Fruit fly (Drosophila melanogaster) whole organism, embryonic: Measurements from ENCODE around the gene CG32079.

ENCODE experiments used
- Aef1 ChIP-seq: fragments of 200-800 bp; sonication (Bioruptor generic); IDR thresholded peaks from 3 replicates; pipeline ENCODE4 v1.3.6; 2022; ENCODE audit warnings: missing biosample characterization, missing genetic modification characterization
- CG10267 ChIP-seq: fragments of 200-800 bp; sonication (Bioruptor generic); optimal IDR thresholded peaks from 2 replicates; lab custom pipeline; 2018; ENCODE audit warnings: missing biosample characterization, mild to moderate bottlenecking, missing genetic modification characterization, moderate library complexity
- CG11560 ChIP-seq: fragments of 200-800 bp; sonication (Bioruptor generic); IDR thresholded peaks from 3 replicates; pipeline ENCODE4 v1.3.6; 2022; ENCODE audit warnings: missing biosample characterization, missing genetic modification characterization
- CG11695 ChIP-seq: fragments of 200-800 bp; sonication (Bioruptor generic); IDR thresholded peaks from 3 replicates; pipeline ENCODE4 v1.3.6; 2022; ENCODE audit warnings: missing biosample characterization, missing genetic modification characterization
- CG11696 ChIP-seq: fragments of 200-800 bp; sonication (Bioruptor generic); IDR thresholded peaks from 2 replicates; pipeline ENCODE4 v1.3.6; 2022; ENCODE audit warnings: missing biosample characterization, missing genetic modification characterization
- CG12236 ChIP-seq: fragments of 200-800 bp; sonication (Bioruptor generic); optimal IDR thresholded peaks from 2 replicates; lab custom pipeline; 2016; ENCODE audit warnings: missing biosample characterization, missing genetic modification characterization
- CG15479 ChIP-seq: fragments of 200-800 bp; sonication (Bioruptor generic); optimal IDR thresholded peaks from 3 replicates; lab custom pipeline; 2019; ENCODE audit warnings: missing biosample characterization, mild to moderate bottlenecking, missing genetic modification characterization, moderate library complexity
- CG1603 ChIP-seq: fragments of 200-800 bp; sonication (Bioruptor generic); optimal IDR thresholded peaks from 2 replicates; lab custom pipeline; 2019; ENCODE audit warnings: missing biosample characterization, mild to moderate bottlenecking, missing genetic modification characterization, moderate library complexity
- CG1647 ChIP-seq: fragments of 200-800 bp; sonication (Bioruptor generic); optimal IDR thresholded peaks from 3 replicates; lab custom pipeline; 2016; ENCODE audit warnings: missing biosample characterization, missing genetic modification characterization
- CG16815 ChIP-seq: fragments of 200-800 bp; sonication (Bioruptor generic); optimal IDR thresholded peaks from 3 replicates; lab custom pipeline; 2017; ENCODE audit warnings: missing biosample characterization, mild to moderate bottlenecking, missing genetic modification characterization
- CG16863 ChIP-seq: fragments of 200-800 bp; sonication (Bioruptor generic); optimal IDR thresholded peaks from 3 replicates; lab custom pipeline; 2016; ENCODE audit warnings: missing biosample characterization, missing genetic modification characterization
- CG31224 ChIP-seq: fragments of 200-800 bp; sonication (Bioruptor generic); IDR thresholded peaks from 2 replicates; pipeline ENCODE4 v1.3.6; 2022; ENCODE audit warnings: missing biosample characterization, missing genetic modification characterization
- CG31388 ChIP-seq: fragments of 200-800 bp; sonication (Bioruptor generic); optimal IDR thresholded peaks from 2 replicates; lab custom pipeline; 2016; ENCODE audit warnings: missing biosample characterization, missing genetic modification characterization
- CG34422 ChIP-seq: fragments of 200-800 bp; sonication (Bioruptor generic); IDR thresholded peaks from 3 replicates; pipeline ENCODE4 v1.3.6; 2022; ENCODE audit warnings: missing biosample characterization, missing genetic modification characterization
- CG3838 ChIP-seq: fragments of 200-800 bp; sonication (Bioruptor generic); optimal IDR thresholded peaks from 3 replicates; lab custom pipeline; 2016; ENCODE audit warnings: missing biosample characterization, missing genetic modification characterization
- CG43689 ChIP-seq: fragments of 200-800 bp; sonication (Bioruptor generic); IDR thresholded peaks from 2 replicates; pipeline ENCODE4 v1.3.6; 2022; ENCODE audit warnings: missing biosample characterization, missing genetic modification characterization
- CG7556 ChIP-seq: fragments of 200-800 bp; sonication (Bioruptor generic); optimal IDR thresholded peaks from 2 replicates; lab custom pipeline; 2017; ENCODE audit warnings: missing biosample characterization, mild to moderate bottlenecking, missing genetic modification characterization
- Dad ChIP-seq: fragments of 200-800 bp; sonication (Bioruptor generic); optimal IDR thresholded peaks from 3 replicates; lab custom pipeline; 2016; ENCODE audit warnings: missing biosample characterization, missing genetic modification characterization
- Deaf1 ChIP-seq: fragments of 200-800 bp; optimal IDR thresholded peaks from 3 replicates; lab custom pipeline; 2019; ENCODE audit warnings: missing biosample characterization, mild to moderate bottlenecking, missing genetic modification characterization, moderate library complexity
- E2f2 ChIP-seq: fragments of 200-800 bp; sonication (Bioruptor generic); IDR thresholded peaks from 2 replicates; pipeline ENCODE4 v1.3.6; 2022; ENCODE audit warnings: missing biosample characterization, missing genetic modification characterization
- Fer2 ChIP-seq: fragments of 200-800 bp; sonication (Bioruptor generic); optimal IDR thresholded peaks from 2 replicates; lab custom pipeline; 2018; ENCODE audit warnings: missing biosample characterization, mild to moderate bottlenecking, missing genetic modification characterization, moderate library complexity
- Hmr ChIP-seq: fragments of 200-800 bp; sonication (Bioruptor generic); optimal IDR thresholded peaks from 3 replicates; lab custom pipeline; 2017; ENCODE audit warnings: mild to moderate bottlenecking, missing biosample characterization, missing genetic modification reagents, missing genetic modification characterization
- Hr51 ChIP-seq, 2 experiments: fragments of 200-800 bp; sonication (Bioruptor generic); optimal IDR thresholded peaks; 2 replicates in 1 of 2; 3 replicates in 1 of 2; lab custom pipeline; 2016 to 2018; ENCODE audit warnings: missing biosample characterization in 2 of 2, missing genetic modification characterization in 2 of 2, mild to moderate bottlenecking in 1 of 2, moderate library complexity in 1 of 2
- PHDP ChIP-seq: fragments of 200-800 bp; sonication (Bioruptor generic); optimal IDR thresholded peaks from 3 replicates; lab custom pipeline; 2018; ENCODE audit warnings: missing biosample characterization, mild to moderate bottlenecking, missing genetic modification characterization, moderate library complexity
- Scr ChIP-seq: fragments of 200-800 bp; sonication (Bioruptor generic); IDR thresholded peaks from 2 replicates; pipeline ENCODE4 v1.3.6; 2022; ENCODE audit warnings: missing biosample characterization, missing genetic modification characterization; ENCODE audit not compliant: partially characterized antibody
- Taf1 ChIP-seq: fragments of 200-800 bp; sonication (Bioruptor generic); IDR thresholded peaks from 2 replicates; pipeline ENCODE4 v1.3.6; 2022; ENCODE audit warnings: missing biosample characterization, missing genetic modification characterization
- ase ChIP-seq: fragments of 200-800 bp; sonication (Bioruptor generic); IDR thresholded peaks from 3 replicates; pipeline ENCODE4 v1.3.6; 2022; ENCODE audit warnings: missing biosample characterization, missing genetic modification characterization
- br ChIP-seq: fragments of >200 bp; optimal IDR thresholded peaks from 2 replicates; lab custom pipeline; 2017
- btn ChIP-seq: fragments of 200-800 bp; sonication (Bioruptor generic); optimal IDR thresholded peaks from 2 replicates; lab custom pipeline; 2016; ENCODE audit warnings: missing biosample characterization, missing genetic modification characterization
- cad ChIP-seq: fragments of >200 bp; optimal IDR thresholded peaks from 2 replicates; lab custom pipeline; 2017; ENCODE audit warnings: missing biosample characterization, missing genetic modification characterization
- danr ChIP-seq: fragments of 200-800 bp; sonication (Bioruptor generic); IDR thresholded peaks from 2 replicates; pipeline ENCODE4 v1.3.6; 2022; ENCODE audit warnings: missing biosample characterization, missing genetic modification characterization
- dati ChIP-seq: fragments of 200-800 bp; sonication (Bioruptor generic); IDR thresholded peaks from 2 replicates; pipeline ENCODE4 v1.3.6; 2022; ENCODE audit warnings: missing biosample characterization, missing genetic modification characterization
- h ChIP-seq: fragments of >200 bp; optimal IDR thresholded peaks from 2 replicates; lab custom pipeline; 2017
- insv ChIP-seq, 2 experiments: fragments of 200-800 bp; sonication (Bioruptor generic); optimal IDR thresholded peaks; 3 replicates each; lab custom pipeline; 2016 to 2018; ENCODE audit warnings: missing biosample characterization in 2 of 2, missing genetic modification characterization in 2 of 2
- jumu ChIP-seq: fragments of 200-800 bp; sonication (Bioruptor generic); optimal IDR thresholded peaks from 3 replicates; lab custom pipeline; 2016; ENCODE audit warnings: missing biosample characterization, missing genetic modification characterization
- kah ChIP-seq: fragments of 200-800 bp; sonication (Bioruptor generic); optimal IDR thresholded peaks from 2 replicates; lab custom pipeline; 2018; ENCODE audit warnings: missing biosample characterization, mild to moderate bottlenecking, missing genetic modification characterization
- kay ChIP-seq: fragments of 200-800 bp; sonication (Bioruptor generic); optimal IDR thresholded peaks from 2 replicates; lab custom pipeline; 2016; ENCODE audit warnings: missing biosample characterization, missing genetic modification characterization
- knrl ChIP-seq: fragments of 200-800 bp; sonication (Bioruptor generic); IDR thresholded peaks from 3 replicates; pipeline ENCODE4 v1.3.6; 2022; ENCODE audit warnings: missing biosample characterization, missing genetic modification characterization; ENCODE audit not compliant: partially characterized antibody
- lilli ChIP-seq: fragments of 200-800 bp; sonication (Bioruptor generic); optimal IDR thresholded peaks from 3 replicates; lab custom pipeline; 2016; ENCODE audit warnings: missing biosample characterization, missing genetic modification characterization
- lov ChIP-seq, 2 experiments: fragments of 200-800 bp in 1 of 2; fragments of >200 bp in 1 of 2; sonication (Bioruptor generic) in 1 of 2; IDR thresholded peaks in 1 of 2; optimal IDR thresholded peaks in 1 of 2; 2 replicates in 1 of 2; 3 replicates in 1 of 2; pipeline versions ENCODE4 v1.3.6 to Lab custom; 2017 to 2022; ENCODE audit warnings: missing biosample characterization in 1 of 2, missing genetic modification characterization in 1 of 2
- nmo ChIP-seq: fragments of 200-800 bp; sonication (Bioruptor generic); optimal IDR thresholded peaks from 2 replicates; lab custom pipeline; 2018; ENCODE audit warnings: missing biosample characterization, mild to moderate bottlenecking, missing genetic modification characterization, moderate library complexity
- odd ChIP-seq: fragments of 200-800 bp; sonication (Bioruptor generic); optimal IDR thresholded peaks from 2 replicates; lab custom pipeline; 2017; ENCODE audit warnings: missing biosample characterization, mild to moderate bottlenecking, missing genetic modification characterization
- pho ChIP-seq: fragments of 200-800 bp; sonication (Bioruptor generic); optimal IDR thresholded peaks from 2 replicates; lab custom pipeline; 2016; ENCODE audit warnings: missing biosample characterization, missing genetic modification characterization
- pzg ChIP-seq: fragments of 200-800 bp; sonication (Bioruptor generic); optimal IDR thresholded peaks from 3 replicates; lab custom pipeline; 2018; ENCODE audit warnings: missing biosample characterization, mild to moderate bottlenecking, missing genetic modification characterization, moderate library complexity
- sob ChIP-seq: fragments of 200-800 bp; sonication (Bioruptor generic); IDR thresholded peaks from 2 replicates; pipeline ENCODE4 v1.3.6; 2022; ENCODE audit warnings: missing biosample characterization, missing genetic modification characterization
- sr ChIP-seq: fragments of 200-800 bp; sonication (Bioruptor generic); IDR thresholded peaks from 3 replicates; pipeline ENCODE4 v1.3.6; 2022; ENCODE audit warnings: missing biosample characterization, missing genetic modification characterization
- tna ChIP-seq: fragments of 200-800 bp; sonication (Bioruptor generic); IDR thresholded peaks from 2 replicates; pipeline ENCODE4 v1.3.6; 2022; ENCODE audit warnings: missing biosample characterization, missing genetic modification characterization; ENCODE audit not compliant: partially characterized antibody
- usp ChIP-seq: fragments of >200 bp; optimal IDR thresholded peaks from 2 replicates; lab custom pipeline; 2017; ENCODE audit warnings: missing biosample characterization, missing genetic modification characterization
- vfl ChIP-seq: fragments of 200-800 bp; sonication (Bioruptor generic); optimal IDR thresholded peaks from 2 replicates; lab custom pipeline; 2016; ENCODE audit warnings: missing biosample characterization, missing genetic modification characterization
- wdn ChIP-seq: fragments of 200-800 bp; sonication (Bioruptor generic); IDR thresholded peaks from 2 replicates; pipeline ENCODE4 v1.3.6; 2022; ENCODE audit warnings: missing biosample characterization, missing genetic modification characterization
- wor ChIP-seq: fragments of 200-800 bp; sonication (Bioruptor generic); IDR thresholded peaks from 2 replicates; pipeline ENCODE4 v1.3.6; 2022; ENCODE audit warnings: missing biosample characterization, missing genetic modification characterization

Gene CG32079

DNA sequence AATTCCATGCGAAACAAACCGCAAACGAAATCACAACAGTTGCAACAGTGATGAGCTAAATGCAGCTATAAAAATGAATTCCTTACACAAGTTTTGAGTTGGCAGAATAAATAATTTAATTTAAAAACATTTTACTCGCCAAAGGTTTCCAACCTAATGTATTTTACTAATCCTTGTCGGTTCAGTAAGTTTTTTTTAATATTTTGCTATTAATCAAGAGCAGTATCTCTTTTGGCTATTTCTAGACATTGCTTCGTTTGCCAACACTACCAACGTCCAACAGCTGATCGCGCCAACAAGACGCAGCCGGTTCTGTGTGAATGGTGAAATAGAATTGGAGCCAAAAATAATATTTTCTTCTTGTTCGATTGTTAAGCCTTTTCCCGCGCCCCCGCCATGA is 39.3 kb downstream of the CG32079 start, which contains the start of the genes CG32075, CG45101 and SuUR (continued):
- peak; percentile 75 for TF ChIP-seq pzg (GFP tag; lab: Kevin White, UChicago)
- 0 out of 2 replicates have a peak, but pooled peaks have one; percentile 33 for TF ChIP-seq danr (GFP tag; lab: Robert Waterston, UW)
- TF ChIP-seq tna, result no peak
- TF ChIP-seq PHDP (tag; lab: Kevin White, UChicago), result peak; percentile 87
- peak; percentile 78 for TF ChIP-seq CG11695 (GFP tag; lab: Robert Waterston, UW)
- TF ChIP-seq nmo (GFP tag; lab: Kevin White, UChicago), result peak; percentile 90
- peak; percentile 24; the same call in 1 of the 3 replicates for TF ChIP-seq knrl (GFP tag; lab: Robert Waterston, UW)
- TF ChIP-seq sob (GFP tag; lab: Robert Waterston, UW), result peak; percentile 88
- TF ChIP-seq sr (GFP tag; lab: Robert Waterston, UW), result no peak
- peak; percentile 74 for TF ChIP-seq wor (GFP tag; lab: Robert Waterston, UW)
- peak; percentile 81 for TF ChIP-seq CG3838
- peak; percentile 74 for TF ChIP-seq CG31224 (GFP tag; lab: Robert Waterston, UW)
- TF ChIP-seq CG31388 (GFP tag; lab: Kevin White, UChicago), result peak; percentile 39
- TF ChIP-seq Deaf1 (tag; lab: Kevin White, UChicago), result peak; percentile 38
- TF ChIP-seq lov (optimal IDR thresholded peaks at IDR 0.05; lab: Kevin White, UChicago), result no peak
- 0 out of 3 replicates have a peak, but pooled peaks have one; percentile 58 for TF ChIP-seq lov (GFP tag; IDR thresholded peaks at IDR 0.05; lab: Robert Waterston, UW)
- no peak for TF ChIP-seq Scr (GFP tag; lab: Robert Waterston, UW)
- TF ChIP-seq CG1603, result peak; percentile 51
- peak; percentile 78 for TF ChIP-seq E2f2 (GFP tag; lab: Robert Waterston, UW)
- peak; percentile 46; the same call in 1 of the 2 replicates for TF ChIP-seq dati
- peak; percentile 50; the same call in 1 of the 2 replicates for TF ChIP-seq CG43689 (GFP tag; lab: Robert Waterston, UW)
- TF ChIP-seq ase (GFP tag; lab: Robert Waterston, UW), result peak; percentile 86
- no peak for TF ChIP-seq cad
- peak; percentile 32 for TF ChIP-seq kah (GFP tag; lab: Kevin White, UChicago)
- peak; percentile 79 for TF ChIP-seq Fer2 (tag; lab: Kevin White, UChicago)
- TF ChIP-seq CG15479, result no peak
- TF ChIP-seq CG16815 (GFP tag; lab: Kevin White, UChicago), result peak; percentile 80
- TF ChIP-seq vfl (GFP tag; lab: Kevin White, UChicago), result peak; percentile 86
- peak; percentile 41; the same call in 1 of the 2 replicates for TF ChIP-seq CG11696 (GFP tag; lab: Robert Waterston, UW)
- peak; percentile 52 for TF ChIP-seq odd (GFP tag; lab: Kevin White, UChicago)
- peak in 1 of 2 experiments; percentile 69 for TF ChIP-seq insv (GFP tag; optimal IDR thresholded peaks at IDR 0.05; lab: Kevin White, UChicago)
- peak; percentile 62; the same call in 1 of the 2 replicates for TF ChIP-seq wdn (GFP tag; lab: Robert Waterston, UW)
- peak; percentile 88 for TF ChIP-seq Dad (GFP tag; lab: Kevin White, UChicago)
- TF ChIP-seq kay (GFP tag; lab: Kevin White, UChicago), result peak; percentile 78
- TF ChIP-seq btn, result no peak
- TF ChIP-seq CG1647 (GFP tag; lab: Kevin White, UChicago), result peak; percentile 76
- TF ChIP-seq CG12236 (GFP tag; lab: Kevin White, UChicago), result peak; percentile 64
- peak; percentile 67 for TF ChIP-seq Taf1
- peak; percentile 82 for TF ChIP-seq Hmr (GFP tag; lab: Kevin White, UChicago)
- TF ChIP-seq br, result no peak
- peak; percentile 61; the same call in 1 of the 3 replicates for TF ChIP-seq CG11560 (tag; lab: Robert Waterston, UW)
- peak; percentile 88 for TF ChIP-seq jumu
- TF ChIP-seq Aef1, result peak; percentile 90
- TF ChIP-seq CG10267 (tag; lab: Kevin White, UChicago), result peak; percentile 96
- TF ChIP-seq lilli (GFP tag; lab: Kevin White, UChicago), result peak; percentile 95
- no peak for TF ChIP-seq usp
- peak; percentile 90 for TF ChIP-seq CG34422 (GFP tag; lab: Robert Waterston, UW)
- TF ChIP-seq h, result no peak
- TF ChIP-seq CG7556 (GFP tag; lab: Kevin White, UChicago), result peak; percentile 78
- TF ChIP-seq CG16863 (GFP tag; lab: Kevin White, UChicago), result peak; percentile 84
- TF ChIP-seq Hr51 (GFP tag; optimal IDR thresholded peaks at IDR 0.05; lab: Kevin White, UChicago), result peak; percentile 83 to 93
- TF ChIP-seq pho (GFP tag; lab: Kevin White, UChicago), result peak; percentile 93
